Worm (Caenorhabditis elegans): ENCODE data around the gene coq-2.

coq-2 gene

DNA sequence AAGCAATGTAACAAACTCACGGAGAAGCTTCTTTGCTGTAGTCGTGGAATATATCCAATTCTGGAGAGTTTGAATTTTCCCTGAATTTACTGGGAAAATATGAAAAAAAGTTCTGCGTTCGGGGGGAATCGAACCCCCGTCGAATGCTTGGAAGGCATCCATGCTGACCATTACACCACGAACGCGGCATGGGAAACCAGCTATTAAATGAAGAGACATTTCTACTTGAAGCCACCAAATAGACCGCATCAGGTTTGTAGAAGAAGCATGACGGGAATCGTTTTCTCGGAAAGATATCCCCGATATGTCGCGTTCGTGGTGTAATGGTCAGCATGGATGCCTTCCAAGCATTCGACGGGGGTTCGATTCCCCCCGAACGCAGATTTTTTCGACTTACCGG lies 47.3 kb upstream of the coq-2 start:
- TF ChIP-seq ceh-44 (GFP tag; IDR thresholded peaks at IDR 0.05) (peak; percentile 57; the same call in 1 of the 2 replicates), F49E8.2 (tag; optimal IDR thresholded peaks at IDR 0.05; ENCODE audit: borderline replicate concordance) (peak; percentile 33), ceh-28 (tag; optimal IDR thresholded peaks at IDR 0.05) (no peak), dmd-8 (GFP tag; IDR thresholded peaks at IDR 0.05) (peak; percentile 81), ctbp-1 (GFP tag; IDR thresholded peaks at IDR 0.05) (peak; percentile 73; the same call in 1 of the 2 replicates), ztf-7 (tag; optimal IDR thresholded peaks at IDR 0.05) (no peak), lir-3 (tag; optimal IDR thresholded peaks at IDR 0.05) (peak; percentile 10), zfp-3 (GFP tag; conservative IDR thresholded peaks at IDR 0.05) (0 out of 2 replicates have a peak, but pooled peaks have one; percentile 26), spr-3 (GFP tag; optimal IDR thresholded peaks at IDR 0.05) (peak; percentile 19), nhr-6 (tag; optimal IDR thresholded peaks at IDR 0.05) (peak; percentile 13), zfp-2 (tag; optimal IDR thresholded peaks at IDR 0.05) (peak; percentile 24), snpc-4 (tag; optimal IDR thresholded peaks at IDR 0.05) (no peak), pqm-1 (tag; optimal IDR thresholded peaks at IDR 0.05) (no peak), nhr-102 (tag; optimal IDR thresholded peaks at IDR 0.05) (peak; percentile 49), lin-15B (tag; optimal IDR thresholded peaks at IDR 0.05) (no peak), lin-29 (GFP tag; IDR thresholded peaks at IDR 0.05) (0 out of 2 replicates have a peak, but pooled peaks have one; percentile 25), Y75B8A.6 (GFP tag; IDR thresholded peaks at IDR 0.05) (peak; percentile 74; the same call in 1 of the 2 replicates), hlh-30 (tag; optimal IDR thresholded peaks at IDR 0.05; ENCODE audit: insufficient read depth) (peak; percentile 43), nhr-48 (tag; optimal IDR thresholded peaks at IDR 0.05) (peak; percentile 45), lsy-2 (tag; optimal IDR thresholded peaks at IDR 0.05) (peak in 1 of 2 experiments; percentile 48), spr-1 (tag; optimal IDR thresholded peaks at IDR 0.05) (no peak), nhr-10 (tag; optimal IDR thresholded peaks at IDR 0.05) (no peak), ceh-82 (tag; optimal IDR thresholded peaks at IDR 0.05) (no peak), zag-1 (tag; optimal IDR thresholded peaks at IDR 0.05) (no peak), lin-13 (GFP tag; optimal IDR thresholded peaks at IDR 0.05) (peak; percentile 46), fkh-10 (GFP tag; optimal IDR thresholded peaks at IDR 0.05) (no peak), lim-7 (GFP tag; IDR thresholded peaks at IDR 0.05) (peak; percentile 87), T26A8.4 (GFP tag; IDR thresholded peaks at IDR 0.05) (peak; percentile 80), arid-1 (GFP tag; conservative IDR thresholded peaks at IDR 0.05) (peak; percentile 86), duxl-1 (tag; optimal IDR thresholded peaks at IDR 0.05; ENCODE audit: poor library complexity) (peak; percentile 25), mdt-29 (GFP tag; IDR thresholded peaks at IDR 0.05) (no peak), F26F4.8 (GFP tag; conservative IDR thresholded peaks at IDR 0.05) (peak; percentile 73), fos-1 (tag; optimal IDR thresholded peaks at IDR 0.05) (no peak), mxl-3 (GFP tag; optimal IDR thresholded peaks at IDR 0.05) (peak; percentile 63), aha-1 (tag) (no peak), set-16 (GFP tag; IDR thresholded peaks at IDR 0.05) (no peak), ztf-11 (tag; optimal IDR thresholded peaks at IDR 0.05) (no peak), pha-4 (GFP tag; IDR thresholded peaks at IDR 0.05) (peak; percentile 66; the same call in 1 of the 2 replicates), pha-4 (tag; optimal IDR thresholded peaks at IDR 0.05) (no peak), lin-38 (GFP tag; IDR thresholded peaks at IDR 0.05) (peak; percentile 78), mes-2 (tag; optimal IDR thresholded peaks at IDR 0.05; ENCODE audit: poor library complexity, severe bottlenecking) (peak; percentile 60), snpc-1.2 (GFP tag; IDR thresholded peaks at IDR 0.05) (peak; percentile 77), dpl-1 (GFP tag; optimal IDR thresholded peaks at IDR 0.05) (peak; percentile 9), nhr-25 (tag; optimal IDR thresholded peaks at IDR 0.05; ENCODE audit: borderline replicate concordance, insufficient read depth) (peak; percentile 56), jun-1 (tag; optimal IDR thresholded peaks at IDR 0.05) (no peak), lin-39 (tag; optimal IDR thresholded peaks at IDR 0.05) (no peak), tra-1 (GFP tag; IDR thresholded peaks at IDR 0.05) (peak; percentile 77), unc-130 (GFP tag; optimal IDR thresholded peaks at IDR 0.05) (no peak), dmd-9 (GFP tag; IDR thresholded peaks at IDR 0.05) (0 out of 2 replicates have a peak, but pooled peaks have one; percentile 17), vab-7 (GFP tag; IDR thresholded peaks at IDR 0.05) (peak; percentile 71), ces-1 (GFP tag; optimal IDR thresholded peaks at IDR 0.05) (no peak)

Measured in whole organism, L4 larva.